Fruit fly (Drosophila melanogaster): Measurements from ENCODE around the gene CG6428.

Gene CG6428

DNA sequence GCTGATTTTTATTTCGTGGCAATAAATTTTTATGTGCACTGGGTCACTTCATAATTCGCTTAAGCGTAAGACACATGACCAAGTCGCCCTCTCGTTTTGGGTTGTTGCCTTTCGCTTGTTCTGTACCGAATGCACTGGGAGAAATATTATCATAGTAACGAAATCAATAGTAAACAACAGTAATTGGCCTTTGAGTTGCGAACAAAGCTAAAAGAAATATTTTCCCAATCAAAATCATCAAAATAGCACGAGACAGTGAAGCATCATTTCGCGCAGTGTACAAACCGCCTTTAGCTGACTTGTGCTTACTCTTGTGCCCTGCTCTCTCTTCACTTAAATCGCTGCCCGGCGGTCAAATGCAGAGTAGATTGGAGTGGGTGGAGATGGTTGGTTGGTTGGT, 42.4 kb upstream of the CG6428 start (continued):
- TF ChIP-seq insv (GFP tag; optimal IDR thresholded peaks at IDR 0.05) (no peak), CG2875 (GFP tag; optimal IDR thresholded peaks at IDR 0.05) (peak; percentile 40), CG12744 (GFP tag; optimal IDR thresholded peaks at IDR 0.05) (no peak), CG17328 (GFP tag; IDR thresholded peaks at IDR 0.05) (peak; percentile 42; the same call in 1 of the 2 replicates), CG9876 (GFP tag; optimal IDR thresholded peaks at IDR 0.05) (no peak), CG12942 (GFP tag; optimal IDR thresholded peaks at IDR 0.05) (no peak), Dek (tag; optimal IDR thresholded peaks at IDR 0.05) (peak; percentile 20), tgo (GFP tag; IDR thresholded peaks at IDR 0.05) (peak; percentile 51; the same call in 1 of the 3 replicates), gcm2 (GFP tag; optimal IDR thresholded peaks at IDR 0.05) (no peak), lbe (GFP tag; optimal IDR thresholded peaks at IDR 0.05) (no peak), ham (GFP tag; IDR thresholded peaks at IDR 0.05) (no peak), CG7556 (GFP tag; optimal IDR thresholded peaks at IDR 0.05) (peak; percentile 36), emc (GFP tag; optimal IDR thresholded peaks at IDR 0.05) (no peak), tna (GFP tag; IDR thresholded peaks at IDR 0.05; ENCODE audit: partially characterized antibody) (no peak), eve (GFP tag; optimal IDR thresholded peaks at IDR 0.05) (no peak), oc (tag; optimal IDR thresholded peaks at IDR 0.05) (peak; percentile 18), tx (GFP tag; optimal IDR thresholded peaks at IDR 0.05) (no peak), jumu (GFP tag; optimal IDR thresholded peaks at IDR 0.05) (peak; percentile 25), CG7963 (GFP tag; IDR thresholded peaks at IDR 0.05; ENCODE audit: partially characterized antibody) (no peak), CG13424 (tag; optimal IDR thresholded peaks at IDR 0.05) (peak; percentile 60), CG16779 (GFP tag; IDR thresholded peaks at IDR 0.05) (no peak), ken (GFP tag; IDR thresholded peaks at IDR 0.05) (peak; percentile 54; the same call in 1 of the 3 replicates), row (GFP tag; IDR thresholded peaks at IDR 0.05) (peak; percentile 64), trem (tag; optimal IDR thresholded peaks at IDR 0.05) (peak; percentile 7), CG30403 (GFP tag; optimal IDR thresholded peaks at IDR 0.05) (peak; percentile 43), dpn (GFP tag; optimal IDR thresholded peaks at IDR 0.05) (peak; percentile 45 to 54), slbo (GFP tag; IDR thresholded peaks at IDR 0.05) (peak; percentile 57), CG4820 (GFP tag; optimal IDR thresholded peaks at IDR 0.05) (peak; percentile 50), HHEX (GFP tag; optimal IDR thresholded peaks at IDR 0.05) (peak; percentile 13), CG9932 (GFP tag; IDR thresholded peaks at IDR 0.05) (0 out of 2 replicates have a peak, but pooled peaks have one; percentile 37), gce (GFP tag; IDR thresholded peaks at IDR 0.05) (no peak), CG1603 (tag; optimal IDR thresholded peaks at IDR 0.05) (peak; percentile 81), Neu2 (GFP tag; optimal IDR thresholded peaks at IDR 0.05; ENCODE audit: borderline replicate concordance) (no peak), CG14710 (tag; optimal IDR thresholded peaks at IDR 0.05) (peak; percentile 36), Opbp (GFP tag; IDR thresholded peaks at IDR 0.05; ENCODE audit: partially characterized antibody) (no peak), CG5180 (GFP tag; optimal IDR thresholded peaks at IDR 0.05) (no peak), p53 (GFP tag; optimal IDR thresholded peaks at IDR 0.05) (no peak), CG11560 (tag; IDR thresholded peaks at IDR 0.05) (peak; percentile 17; the same call in 1 of the 3 replicates), CG14965 (GFP tag; optimal IDR thresholded peaks at IDR 0.05; ENCODE audit: borderline replicate concordance) (no peak), CG8359 (GFP tag; optimal IDR thresholded peaks at IDR 0.05; ENCODE audit: borderline replicate concordance) (no peak), ato (GFP tag; IDR thresholded peaks at IDR 0.05; ENCODE audit: partially characterized antibody) (no peak), CG10543 (GFP tag; optimal IDR thresholded peaks at IDR 0.05) (no peak), CG6791 (GFP tag; IDR thresholded peaks at IDR 0.05; ENCODE audit: partially characterized antibody) (no peak), NK7.1 (GFP tag; optimal IDR thresholded peaks at IDR 0.05) (no peak), nerfin-1 (tag; optimal IDR thresholded peaks at IDR 0.05) (peak; percentile 21), exex (tag; optimal IDR thresholded peaks at IDR 0.05) (no peak), CG34422 (GFP tag; IDR thresholded peaks at IDR 0.05) (no peak), yki (optimal IDR thresholded peaks at IDR 0.05) (no peak), CG1792 (GFP tag; optimal IDR thresholded peaks at IDR 0.05) (no peak), zfh1 (GFP tag; IDR thresholded peaks at IDR 0.05) (peak; percentile 58; the same call in 2 of the 3 replicates), fru (optimal IDR thresholded peaks at IDR 0.05) (no peak)
